Worm (Caenorhabditis elegans) whole organism, L4/young adult: Measurements from ENCODE around the gene F36H9.10.

Experiments
- W03F9.2 ChIP-seq: fragments of 150-350 bp; optimal IDR thresholded peaks from 2 replicates; lab custom pipeline; 2014; ENCODE audit warnings: missing biosample characterization, missing genetic modification characterization
- him-1 ChIP-seq: sonication (generic microtip); optimal IDR thresholded peaks from 2 replicates; lab custom pipeline; 2016; ENCODE audit warnings: missing genotype, missing genetic modification reagents, missing genetic modification characterization, missing compliant biosample characterization

ce11 chrV:1848590-1848989 is 50.6 kb downstream of the F36H9.10 start:
- TF ChIP-seq W03F9.2 (tag; lab: Kevin White, UChicago) (no peak), him-1 (tag; lab: Kevin White, UChicago) (no peak)
